Fruit fly (Drosophila melanogaster) whole organism, embryonic: ENCODE measurements around the gene CG17732.
A peak's percentile ranks its signal among the peaks of the same experiment; 100 is the strongest.

Experiments
- ATbp ChIP-seq: fragments of 200-800 bp; sonication (Bioruptor generic); optimal IDR thresholded peaks from 2 replicates; lab custom pipeline; 2017; ENCODE audit warnings: missing biosample characterization, mild to moderate bottlenecking, missing genetic modification characterization, missing genetic modification reagents
- Ada2b ChIP-seq: fragments of 200-800 bp; sonication (Bioruptor generic); IDR thresholded peaks from 2 replicates; pipeline ENCODE4 v1.3.6; 2022; ENCODE audit warnings: missing biosample characterization, missing genetic modification characterization
- CG10274 ChIP-seq: fragments of 200-800 bp; sonication (Bioruptor generic); optimal IDR thresholded peaks from 3 replicates; lab custom pipeline; 2017; ENCODE audit warnings: missing biosample characterization, mild to moderate bottlenecking, missing genetic modification characterization
- CG10321 ChIP-seq: fragments of 200-800 bp; sonication (Bioruptor generic); IDR thresholded peaks from 2 replicates; pipeline ENCODE4 v1.3.6; 2022; ENCODE audit warnings: missing biosample characterization, missing genetic modification characterization
- CG10565 ChIP-seq: fragments of 200-800 bp; sonication (Bioruptor generic); optimal IDR thresholded peaks from 3 replicates; lab custom pipeline; 2016; ENCODE audit warnings: missing biosample characterization, mild to moderate bottlenecking, missing genetic modification characterization
- CG10979 ChIP-seq: fragments of 200-800 bp; sonication (Bioruptor generic); optimal IDR thresholded peaks from 2 replicates; lab custom pipeline; 2018; ENCODE audit warnings: missing biosample characterization, mild to moderate bottlenecking, missing genetic modification characterization, moderate library complexity
- CG11085 ChIP-seq: fragments of 200-800 bp; sonication (Bioruptor generic); IDR thresholded peaks from 2 replicates; pipeline ENCODE4 v1.3.6; 2022; ENCODE audit warnings: missing biosample characterization, missing genetic modification characterization
- CG11560 ChIP-seq: fragments of 200-800 bp; sonication (Bioruptor generic); IDR thresholded peaks from 3 replicates; pipeline ENCODE4 v1.3.6; 2022; ENCODE audit warnings: missing biosample characterization, missing genetic modification characterization
- CG12155 ChIP-seq: fragments of 200-800 bp; sonication (Bioruptor generic); optimal IDR thresholded peaks from 3 replicates; lab custom pipeline; 2016; ENCODE audit warnings: missing biosample characterization, missing genetic modification characterization
- CG12942 ChIP-seq: fragments of 200-800 bp; sonication (Bioruptor generic); optimal IDR thresholded peaks from 3 replicates; lab custom pipeline; 2016; ENCODE audit warnings: missing biosample characterization, missing genetic modification characterization
- CG13296 ChIP-seq: fragments of 200-800 bp; sonication (Bioruptor generic); optimal IDR thresholded peaks from 3 replicates; lab custom pipeline; 2018; ENCODE audit warnings: missing biosample characterization, mild to moderate bottlenecking, missing genetic modification characterization
- CG14441 ChIP-seq: fragments of 200-800 bp; sonication (Bioruptor generic); IDR thresholded peaks from 2 replicates; pipeline ENCODE4 v1.3.6; 2022; ENCODE audit warnings: missing biosample characterization, missing genetic modification characterization
- CG14667 ChIP-seq: fragments of 200-800 bp; sonication (Bioruptor generic); IDR thresholded peaks from 2 replicates; pipeline ENCODE4 v1.3.6; 2022; ENCODE audit warnings: missing biosample characterization, missing genetic modification characterization
- CG15073 ChIP-seq: fragments of 200-800 bp; sonication (Bioruptor generic); optimal IDR thresholded peaks from 2 replicates; lab custom pipeline; 2016; ENCODE audit warnings: missing biosample characterization, missing genetic modification characterization
- CG1603 ChIP-seq: fragments of 200-800 bp; sonication (Bioruptor generic); optimal IDR thresholded peaks from 2 replicates; lab custom pipeline; 2019; ENCODE audit warnings: missing biosample characterization, mild to moderate bottlenecking, missing genetic modification characterization, moderate library complexity
- CG17912 ChIP-seq: fragments of 200-800 bp; sonication (Bioruptor generic); optimal IDR thresholded peaks from 2 replicates; lab custom pipeline; 2018; ENCODE audit warnings: missing biosample characterization, mild to moderate bottlenecking, missing genetic modification characterization
- CG2116 ChIP-seq: fragments of 200-800 bp; sonication (Bioruptor generic); optimal IDR thresholded peaks from 3 replicates; lab custom pipeline; 2018; ENCODE audit warnings: missing biosample characterization, mild to moderate bottlenecking, missing genetic modification characterization
- CG2120 ChIP-seq: fragments of 200-800 bp; sonication (Bioruptor generic); optimal IDR thresholded peaks from 3 replicates; lab custom pipeline; 2016; ENCODE audit warnings: missing biosample characterization, missing genetic modification characterization
- CG30020 ChIP-seq: fragments of 200-800 bp; optimal IDR thresholded peaks from 2 replicates; lab custom pipeline; 2019; ENCODE audit warnings: missing biosample characterization, mild to moderate bottlenecking, missing genetic modification characterization, moderate library complexity
- CG32532 ChIP-seq: fragments of 200-800 bp; sonication (Bioruptor generic); IDR thresholded peaks from 2 replicates; pipeline ENCODE4 v1.3.6; 2022; ENCODE audit warnings: missing biosample characterization, missing genetic modification characterization
- CG34376 ChIP-seq: fragments of 200-800 bp; sonication (Bioruptor generic); optimal IDR thresholded peaks from 2 replicates; lab custom pipeline; 2018; ENCODE audit warnings: missing biosample characterization, mild to moderate bottlenecking, missing genetic modification characterization
- CG34422 ChIP-seq: fragments of 200-800 bp; sonication (Bioruptor generic); IDR thresholded peaks from 3 replicates; pipeline ENCODE4 v1.3.6; 2022; ENCODE audit warnings: missing biosample characterization, missing genetic modification characterization
- CG4282 ChIP-seq: fragments of 200-800 bp; sonication (Bioruptor generic); optimal IDR thresholded peaks from 2 replicates; lab custom pipeline; 2016; ENCODE audit warnings: missing biosample characterization, missing genetic modification characterization
- CG4617 ChIP-seq: fragments of 200-800 bp; sonication (Bioruptor generic); optimal IDR thresholded peaks from 3 replicates; lab custom pipeline; 2016; ENCODE audit warnings: missing biosample characterization, missing genetic modification characterization, borderline replicate concordance
- CG5245 ChIP-seq: fragments of 200-800 bp; sonication (Bioruptor generic); optimal IDR thresholded peaks from 3 replicates; lab custom pipeline; 2016; ENCODE audit warnings: missing biosample characterization, missing genetic modification characterization
- Camta ChIP-seq: fragments of 200-800 bp; sonication (Bioruptor generic); optimal IDR thresholded peaks from 2 replicates; lab custom pipeline; 2016; ENCODE audit warnings: missing biosample characterization, missing genetic modification characterization
- Chrac-16 ChIP-seq: fragments of 200-800 bp; sonication (Bioruptor generic); optimal IDR thresholded peaks from 3 replicates; lab custom pipeline; 2016; ENCODE audit warnings: missing biosample characterization, missing genetic modification characterization
- CkIIα-i1 ChIP-seq: fragments of 200-800 bp; sonication (Bioruptor generic); IDR thresholded peaks from 2 replicates; pipeline ENCODE4 v1.3.6; 2022; ENCODE audit warnings: missing biosample characterization, missing genetic modification characterization
- CoRest ChIP-seq: fragments of 200-800 bp; sonication (Bioruptor generic); optimal IDR thresholded peaks from 3 replicates; lab custom pipeline; 2018; ENCODE audit warnings: missing biosample characterization, mild to moderate bottlenecking, missing genetic modification characterization, moderate library complexity
- CrebB ChIP-seq: fragments of 200-800 bp; sonication (Bioruptor generic); optimal IDR thresholded peaks from 3 replicates; lab custom pipeline; 2018; ENCODE audit warnings: missing biosample characterization, mild to moderate bottlenecking, missing genetic modification characterization
- Dip3 ChIP-seq: fragments of 200-800 bp; sonication (Bioruptor generic); optimal IDR thresholded peaks from 3 replicates; lab custom pipeline; 2016; ENCODE audit warnings: missing biosample characterization, missing genetic modification characterization
- Dll ChIP-seq: fragments of 200-800 bp; sonication (Bioruptor generic); IDR thresholded peaks from 4 replicates; pipeline ENCODE4 v1.3.6; 2022; ENCODE audit warnings: missing biosample characterization, missing genetic modification characterization; ENCODE audit not compliant: partially characterized antibody
- Doc2 ChIP-seq: fragments of 200-800 bp; sonication (Bioruptor generic); IDR thresholded peaks from 2 replicates; pipeline ENCODE4 v1.3.6; 2022; ENCODE audit warnings: missing biosample characterization, missing genetic modification characterization
- ERR ChIP-seq: fragments of 200-800 bp; sonication (Bioruptor generic); optimal IDR thresholded peaks from 2 replicates; lab custom pipeline; 2016; ENCODE audit warnings: missing biosample characterization, missing genetic modification characterization
- Gug ChIP-seq: fragments of 200-800 bp; sonication (Bioruptor generic); IDR thresholded peaks from 4 replicates; pipeline ENCODE4 v1.3.6; 2022; ENCODE audit warnings: missing biosample characterization, missing genetic modification characterization
- HHEX ChIP-seq: fragments of 200-800 bp; sonication (Bioruptor generic); optimal IDR thresholded peaks from 3 replicates; lab custom pipeline; 2017; ENCODE audit warnings: missing biosample characterization, mild to moderate bottlenecking, missing genetic modification characterization, missing genetic modification reagents
- MESR4 ChIP-seq: fragments of 200-800 bp; sonication (Bioruptor generic); optimal IDR thresholded peaks from 2 replicates; lab custom pipeline; 2018; ENCODE audit warnings: missing biosample characterization, mild to moderate bottlenecking, missing genetic modification characterization, moderate library complexity
- NC2α ChIP-seq: fragments of 200-800 bp; sonication (Bioruptor generic); optimal IDR thresholded peaks from 2 replicates; lab custom pipeline; 2016; ENCODE audit warnings: missing biosample characterization, missing genetic modification characterization
- Ravus ChIP-seq: fragments of 200-800 bp; sonication (Bioruptor generic); IDR thresholded peaks from 2 replicates; pipeline ENCODE4 v1.3.6; 2022; ENCODE audit warnings: missing biosample characterization, missing genetic modification characterization
- Scr ChIP-seq: fragments of 200-800 bp; sonication (Bioruptor generic); IDR thresholded peaks from 2 replicates; pipeline ENCODE4 v1.3.6; 2022; ENCODE audit warnings: missing biosample characterization, missing genetic modification characterization; ENCODE audit not compliant: partially characterized antibody
- Spps ChIP-seq: fragments of 200-800 bp; sonication (Bioruptor generic); optimal IDR thresholded peaks from 2 replicates; lab custom pipeline; 2018; ENCODE audit warnings: missing biosample characterization, mild to moderate bottlenecking, missing genetic modification characterization
- amos ChIP-seq: fragments of 200-800 bp; sonication (Bioruptor generic); IDR thresholded peaks from 2 replicates; pipeline ENCODE4 v1.3.6; 2022; ENCODE audit warnings: missing biosample characterization, missing genetic modification characterization; ENCODE audit not compliant: partially characterized antibody
- ci ChIP-seq: fragments of 200-800 bp; sonication (Bioruptor generic); IDR thresholded peaks from 3 replicates; pipeline ENCODE4 v1.3.6; 2022; ENCODE audit warnings: missing biosample characterization, missing genetic modification characterization
- eyg ChIP-seq: fragments of 200-800 bp; sonication (Bioruptor generic); optimal IDR thresholded peaks from 3 replicates; lab custom pipeline; 2016; ENCODE audit warnings: missing biosample characterization, missing genetic modification characterization
- hth ChIP-seq: fragments of >200 bp; optimal IDR thresholded peaks from 2 replicates; lab custom pipeline; 2017; ENCODE audit warnings: inconsistent platforms
- ken ChIP-seq: fragments of 200-800 bp; sonication (Bioruptor generic); IDR thresholded peaks from 3 replicates; pipeline ENCODE4 v1.3.6; 2022; ENCODE audit warnings: missing biosample characterization, missing genetic modification characterization
- lola ChIP-seq, 3 experiments: fragments of >200 bp in 2 of 3; fragments of 200-800 bp in 1 of 3; sonication (Bioruptor generic) in 1 of 3; optimal IDR thresholded peaks; 2 replicates each; lab custom pipeline; 2017 to 2019; ENCODE audit warnings: missing biosample characterization in 3 of 3, missing genetic modification characterization in 3 of 3, mild to moderate bottlenecking in 1 of 3, moderate library complexity in 1 of 3
- onecut ChIP-seq: fragments of 200-800 bp; sonication (Bioruptor generic); IDR thresholded peaks from 2 replicates; pipeline ENCODE4 v1.3.6; 2022; ENCODE audit warnings: missing biosample characterization, missing genetic modification characterization
- run ChIP-seq: fragments of 200-800 bp; sonication (Bioruptor generic); optimal IDR thresholded peaks from 3 replicates; lab custom pipeline; 2018; ENCODE audit warnings: missing biosample characterization, mild to moderate bottlenecking, missing genetic modification characterization
- sima ChIP-seq: fragments of 200-800 bp; sonication (Bioruptor generic); optimal IDR thresholded peaks from 2 replicates; lab custom pipeline; 2016; ENCODE audit warnings: missing biosample characterization, missing genetic modification characterization
- trem ChIP-seq: fragments of 200-800 bp; optimal IDR thresholded peaks from 3 replicates; lab custom pipeline; 2019; ENCODE audit warnings: missing biosample characterization, mild to moderate bottlenecking, missing genetic modification characterization, moderate library complexity
- unc-4 ChIP-seq: fragments of 200-800 bp; sonication (Bioruptor generic); IDR thresholded peaks from 2 replicates; pipeline ENCODE4 v1.3.6; 2022; ENCODE audit warnings: missing biosample characterization, missing genetic modification characterization; ENCODE audit not compliant: partially characterized antibody

The CG17732 gene

dm6 chr3L:19991714-19992231 is 10.3 kb downstream of the CG17732 start, which contains the start of the genes CG7646 and Nca (continued):
- TF ChIP-seq CG13296 (GFP tag; lab: Kevin White, UChicago) (no peak), eyg (GFP tag; lab: Kevin White, UChicago) (no peak), NC2α (no peak), run (tag; lab: Kevin White, UChicago) (no peak), CG15073 (GFP tag; lab: Kevin White, UChicago) (no peak), CG5245 (GFP tag; lab: Kevin White, UChicago) (no peak), HHEX (GFP tag; lab: Kevin White, UChicago) (no peak), Camta (GFP tag; lab: Kevin White, UChicago) (no peak), CG11085 (GFP tag; lab: Robert Waterston, UW) (no peak), CG1603 (peak; percentile 74), onecut (peak; percentile 76), Scr (GFP tag; lab: Robert Waterston, UW) (peak; percentile 93), CG10321 (no peak), Dip3 (no peak), CG17912 (GFP tag; lab: Kevin White, UChicago) (peak; percentile 76), sima (GFP tag; lab: Kevin White, UChicago) (no peak), ATbp (GFP tag; lab: Kevin White, UChicago) (peak; percentile 27), CrebB (tag; lab: Kevin White, UChicago) (peak; percentile 51), unc-4 (GFP tag; lab: Robert Waterston, UW) (peak; percentile 85), CG10979 (tag; lab: Kevin White, UChicago) (no peak), Gug (no peak), CG30020 (tag; lab: Kevin White, UChicago) (peak; percentile 93), CG34422 (GFP tag; lab: Robert Waterston, UW) (no peak; the same call in 2 of the 3 replicates), MESR4 (GFP tag; lab: Kevin White, UChicago) (peak; percentile 89), Ravus (GFP tag; lab: Robert Waterston, UW) (no peak), CG2120 (peak; percentile 10), CG34376 (GFP tag; lab: Kevin White, UChicago) (no peak), CoRest (tag; lab: Kevin White, UChicago) (no peak), Ada2b (GFP tag; lab: Robert Waterston, UW) (no peak), amos (GFP tag; lab: Robert Waterston, UW) (peak; percentile 96), ERR (GFP tag; lab: Kevin White, UChicago) (no peak), CG4617 (GFP tag; lab: Kevin White, UChicago) (peak; percentile 65), CG2116 (GFP tag; lab: Kevin White, UChicago) (peak; percentile 87), hth (lab: Kevin White, UChicago) (no peak), CkIIα-i1 (GFP tag; lab: Robert Waterston, UW) (no peak), ken (GFP tag; lab: Robert Waterston, UW) (no peak), CG10274 (GFP tag; lab: Kevin White, UChicago) (no peak), trem (tag; lab: Kevin White, UChicago) (peak; percentile 64), CG14667 (GFP tag; lab: Robert Waterston, UW) (no peak), CG10565 (no peak), Chrac-16 (GFP tag; lab: Kevin White, UChicago) (peak; percentile 7), CG12155 (no peak), Spps (tag; lab: Kevin White, UChicago) (no peak), CG4282 (no peak), lola (GFP tag; optimal IDR thresholded peaks at IDR 0.05; lab: Kevin White, UChicago) (no peak), CG12942 (GFP tag; lab: Kevin White, UChicago) (no peak), CG11560 (tag; lab: Robert Waterston, UW) (no peak), CG14441 (GFP tag; lab: Robert Waterston, UW) (no peak), CG32532 (GFP tag; lab: Robert Waterston, UW) (no peak), Doc2 (GFP tag; lab: Robert Waterston, UW) (no peak), Dll (GFP tag; lab: Robert Waterston, UW) (peak; percentile 92), ci (GFP tag; lab: Robert Waterston, UW) (no peak)
